Fruit fly (Drosophila melanogaster): ENCODE measurements around the gene Taf7.

Gene Taf7

DNA sequence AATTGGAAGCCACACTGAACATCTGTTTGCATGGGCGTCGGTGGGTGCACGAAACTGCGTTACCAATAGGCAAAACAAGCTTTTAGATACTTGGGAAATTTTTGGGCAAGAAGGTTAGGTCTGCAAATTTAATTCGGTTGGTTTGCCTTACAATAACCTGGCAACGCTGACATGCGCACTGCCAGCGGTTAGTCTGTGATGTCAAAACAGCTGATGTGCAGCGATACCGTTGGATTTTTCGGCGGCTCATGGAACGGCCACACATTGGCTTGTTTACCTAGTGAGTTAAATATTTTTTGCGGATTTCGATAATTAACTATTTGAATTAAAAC lies 20.3 kb upstream of the Taf7 start, which contains the start of gene ArgRS-m (continued):
- peak; percentile 63 for TF ChIP-seq Bteb2 (GFP tag; optimal IDR thresholded peaks at IDR 0.05)
- no peak for TF ChIP-seq Fer2 (tag; optimal IDR thresholded peaks at IDR 0.05)
- no peak for TF ChIP-seq Rx (GFP tag; IDR thresholded peaks at IDR 0.05)
- TF ChIP-seq Usf (GFP tag; optimal IDR thresholded peaks at IDR 0.05): peak; percentile 1
- peak; percentile 76 for TF ChIP-seq stwl (tag; optimal IDR thresholded peaks at IDR 0.05)
- TF ChIP-seq CG8765 (GFP tag; IDR thresholded peaks at IDR 0.05): no peak
- peak; percentile 5 for TF ChIP-seq CG6683 (GFP tag; optimal IDR thresholded peaks at IDR 0.05)
- no peak for TF ChIP-seq rib (GFP tag; IDR thresholded peaks at IDR 0.05)
- no peak for TF ChIP-seq CG12236 (GFP tag; optimal IDR thresholded peaks at IDR 0.05)
- no peak for TF ChIP-seq CG4707 (GFP tag; optimal IDR thresholded peaks at IDR 0.05)
- TF ChIP-seq fd102C (GFP tag; optimal IDR thresholded peaks at IDR 0.05): no peak
- no peak; the same call in 1 of the 2 replicates for TF ChIP-seq amos (GFP tag; IDR thresholded peaks at IDR 0.05; ENCODE audit: partially characterized antibody)
- TF ChIP-seq tio (GFP tag; optimal IDR thresholded peaks at IDR 0.05): no peak
- no peak for TF ChIP-seq CG31388 (GFP tag; optimal IDR thresholded peaks at IDR 0.05)
- TF ChIP-seq kni (GFP tag; optimal IDR thresholded peaks at IDR 0.05): no peak
- no peak for TF ChIP-seq CG18476 (GFP tag; optimal IDR thresholded peaks at IDR 0.05)
- TF ChIP-seq H2.0 (GFP tag; IDR thresholded peaks at IDR 0.05): peak; percentile 44
- TF ChIP-seq CG2120 (GFP tag; optimal IDR thresholded peaks at IDR 0.05): peak; percentile 89
- no peak for TF ChIP-seq dimm (GFP tag; IDR thresholded peaks at IDR 0.05)
- TF ChIP-seq h (optimal IDR thresholded peaks at IDR 0.05): no peak
- TF ChIP-seq ken (GFP tag; IDR thresholded peaks at IDR 0.05): no peak
- TF ChIP-seq wdn (GFP tag; IDR thresholded peaks at IDR 0.05): no peak
- no peak for TF ChIP-seq croc (GFP tag; conservative IDR thresholded peaks at IDR 0.05)
- peak; percentile 58 for TF ChIP-seq Sry-δ (GFP tag; optimal IDR thresholded peaks at IDR 0.05)
- TF ChIP-seq zf30C (GFP tag; optimal IDR thresholded peaks at IDR 0.05): no peak
- TF ChIP-seq CG9932 (GFP tag; IDR thresholded peaks at IDR 0.05): peak; percentile 84
- no peak for TF ChIP-seq dati (GFP tag; IDR thresholded peaks at IDR 0.05)
- no peak for TF ChIP-seq B-H2 (GFP tag; optimal IDR thresholded peaks at IDR 0.05)
- TF ChIP-seq Kr (GFP tag; optimal IDR thresholded peaks at IDR 0.05): no peak
- TF ChIP-seq CG15479 (GFP tag; optimal IDR thresholded peaks at IDR 0.05): no peak
- TF ChIP-seq sna (GFP tag; IDR thresholded peaks at IDR 0.05; ENCODE audit: partially characterized antibody): peak; percentile 44; the same call in 1 of the 2 replicates
- no peak for TF ChIP-seq danr (GFP tag; IDR thresholded peaks at IDR 0.05)
- peak; percentile 35 for TF ChIP-seq CG33213 (GFP tag; optimal IDR thresholded peaks at IDR 0.05)
- no peak for TF ChIP-seq E2f1 (GFP tag; IDR thresholded peaks at IDR 0.05)
- peak; percentile 47 for TF ChIP-seq Xbp1 (GFP tag; optimal IDR thresholded peaks at IDR 0.05)
- no peak for TF ChIP-seq Hmx (GFP tag; optimal IDR thresholded peaks at IDR 0.05)
- no peak for TF ChIP-seq tap (tag; optimal IDR thresholded peaks at IDR 0.05)
- no peak for TF ChIP-seq Hr78 (GFP tag; optimal IDR thresholded peaks at IDR 0.05)
- no peak for TF ChIP-seq CG43689 (GFP tag; IDR thresholded peaks at IDR 0.05)
- no peak for TF ChIP-seq Neu2 (GFP tag; optimal IDR thresholded peaks at IDR 0.05; ENCODE audit: borderline replicate concordance)
- TF ChIP-seq Taf1 (GFP tag; IDR thresholded peaks at IDR 0.05): no peak
- no peak for TF ChIP-seq chinmo (GFP tag; IDR thresholded peaks at IDR 0.05; ENCODE audit: partially characterized antibody)
- peak; percentile 78 for TF ChIP-seq lab (GFP tag; optimal IDR thresholded peaks at IDR 0.05)
- TF ChIP-seq CkIIα-i1 (GFP tag; IDR thresholded peaks at IDR 0.05): no peak
- TF ChIP-seq HLH54F (GFP tag; optimal IDR thresholded peaks at IDR 0.05): peak; percentile 69
- no peak for TF ChIP-seq CG6813 (GFP tag; optimal IDR thresholded peaks at IDR 0.05)
- TF ChIP-seq CG13296 (GFP tag; optimal IDR thresholded peaks at IDR 0.05): peak; percentile 33
- peak; percentile 20 for TF ChIP-seq Camta (GFP tag; optimal IDR thresholded peaks at IDR 0.05)
- no peak for TF ChIP-seq btn (GFP tag; optimal IDR thresholded peaks at IDR 0.05)
- peak; percentile 76 for TF ChIP-seq CG12659 (GFP tag; optimal IDR thresholded peaks at IDR 0.05)
- peak; percentile 93 for TF ChIP-seq MBD-R2 (GFP tag; IDR thresholded peaks at IDR 0.05)
- no peak for TF ChIP-seq CG4854 (GFP tag; optimal IDR thresholded peaks at IDR 0.05)

All from whole organism, embryonic.